Worm (Caenorhabditis elegans): ENCODE data around the gene C11D2.7.

DNA sequence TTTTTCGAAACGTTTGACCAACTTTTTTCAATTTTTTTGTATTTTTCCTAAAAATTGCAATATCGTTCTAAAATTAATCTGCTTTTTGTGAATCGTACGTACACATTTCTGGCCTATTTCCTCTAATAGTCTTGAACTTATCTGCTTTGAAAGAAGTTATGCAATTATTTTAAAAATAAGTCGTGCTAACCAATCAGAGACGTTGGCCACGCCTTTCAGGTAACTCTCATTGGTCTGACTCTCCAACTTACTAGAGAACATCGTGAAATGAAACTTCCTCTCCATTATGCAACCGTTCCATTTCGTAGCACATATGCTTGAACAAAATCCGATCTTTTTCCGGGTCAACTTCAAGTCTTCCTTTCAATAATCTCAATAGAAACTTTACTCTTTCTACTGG, 4.4 kb upstream of the C11D2.7 start:
- TF ChIP-seq dmd-4 (tag; optimal IDR thresholded peaks at IDR 0.05; ENCODE audit: borderline replicate concordance) (no peak), ets-4 (tag; optimal IDR thresholded peaks at IDR 0.05) (no peak), tbx-7 (tag; optimal IDR thresholded peaks at IDR 0.05) (no peak), fkh-6 (tag; optimal IDR thresholded peaks at IDR 0.05) (no peak), lin-11 (tag; optimal IDR thresholded peaks at IDR 0.05) (no peak), pha-4 (tag; optimal IDR thresholded peaks at IDR 0.05) (no peak), ceh-30 (tag; optimal IDR thresholded peaks at IDR 0.05) (no peak), pha-2 (tag; optimal IDR thresholded peaks at IDR 0.05) (no peak)
